Fruit fly (Drosophila melanogaster): ENCODE data around the gene CG9632.
A peak's percentile ranks its signal among the peaks of the same experiment; 100 is the strongest.

The CG9632 gene

DNA sequence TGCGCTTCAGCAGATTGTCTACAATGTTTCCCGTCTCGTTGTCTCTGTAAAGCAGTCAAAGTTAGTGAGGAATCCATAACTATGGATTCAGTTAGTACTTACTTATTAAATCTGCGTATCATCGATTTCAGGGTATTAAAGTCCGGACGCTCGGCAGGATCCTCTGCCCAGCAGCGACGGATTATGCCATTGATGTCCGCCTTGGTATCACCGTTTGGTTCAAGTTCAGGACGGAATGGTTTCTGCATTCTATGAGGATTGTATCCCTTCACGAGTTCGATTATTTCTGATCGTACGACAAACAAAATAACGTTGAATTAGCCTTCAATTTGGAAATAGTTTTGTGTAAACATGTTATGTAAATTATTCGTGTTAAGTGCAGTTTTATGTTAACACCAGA, at the start of gene CG9632:
TSS of gene CG9632 (plus strand) at position 301 of the 400 bp plus-strand sequence.
- TF ChIP-seq pzg (GFP tag; optimal IDR thresholded peaks at IDR 0.05) (no peak), CG1602 (GFP tag; optimal IDR thresholded peaks at IDR 0.05) (no peak), Mad (GFP tag; optimal IDR thresholded peaks at IDR 0.05) (no peak), CG6813 (GFP tag; optimal IDR thresholded peaks at IDR 0.05) (no peak), psq (GFP tag; optimal IDR thresholded peaks at IDR 0.05) (no peak), ssp (GFP tag; IDR thresholded peaks at IDR 0.05) (no peak), CG11247 (GFP tag; IDR thresholded peaks at IDR 0.05) (no peak), CG34422 (GFP tag; IDR thresholded peaks at IDR 0.05) (no peak), CG10543 (GFP tag; optimal IDR thresholded peaks at IDR 0.05) (no peak), jumu (GFP tag; optimal IDR thresholded peaks at IDR 0.05) (no peak), CG31365 (tag; optimal IDR thresholded peaks at IDR 0.05) (no peak), p53 (GFP tag; optimal IDR thresholded peaks at IDR 0.05) (no peak), Hand (GFP tag; optimal IDR thresholded peaks at IDR 0.05) (no peak), gt (GFP tag; IDR thresholded peaks at IDR 0.05) (no peak)

DNA sequence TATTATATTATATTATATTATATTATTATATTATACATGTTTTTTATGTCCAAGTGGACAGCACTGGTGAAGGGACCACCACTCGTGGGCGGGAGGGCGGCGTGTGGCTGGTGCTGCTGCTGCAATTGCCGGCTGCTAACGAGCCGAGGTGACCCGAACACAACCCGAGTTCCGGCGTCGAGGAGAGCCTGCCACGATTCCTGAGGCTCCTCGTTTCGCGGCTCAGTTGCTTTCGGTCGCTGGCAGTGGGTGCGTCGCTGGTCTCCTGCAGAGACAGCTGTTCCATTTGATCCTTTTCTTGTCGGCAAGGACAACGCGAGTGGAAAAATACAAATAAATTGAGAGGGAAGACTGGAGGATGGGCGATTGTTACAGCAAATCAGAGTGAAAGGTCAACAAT, 49.6 kb upstream of the CG9632 start:
- TF ChIP-seq CG17912 (GFP tag; optimal IDR thresholded peaks at IDR 0.05) (no peak), CG16779 (GFP tag; IDR thresholded peaks at IDR 0.05) (0 out of 2 replicates have a peak, but pooled peaks have one; percentile 12), chif (GFP tag; optimal IDR thresholded peaks at IDR 0.05) (no peak), Sry-β (GFP tag; optimal IDR thresholded peaks at IDR 0.05) (peak; percentile 36), CG11723 (GFP tag; optimal IDR thresholded peaks at IDR 0.05) (no peak), crol (GFP tag; IDR thresholded peaks at IDR 0.05) (0 out of 2 replicates have a peak, but pooled peaks have one; percentile 41), D (optimal IDR thresholded peaks at IDR 0.05) (peak; percentile 44), D (GFP tag; optimal IDR thresholded peaks at IDR 0.05) (no peak), CG18599 (GFP tag; optimal IDR thresholded peaks at IDR 0.05) (no peak), CG13894 (tag; optimal IDR thresholded peaks at IDR 0.05) (peak; percentile 11), Med (GFP tag) (peak; percentile 81), CG1233 (GFP tag; optimal IDR thresholded peaks at IDR 0.05) (peak; percentile 54), Hmx (GFP tag; optimal IDR thresholded peaks at IDR 0.05) (no peak), MBD-R2 (GFP tag; IDR thresholded peaks at IDR 0.05) (no peak), CG18764 (GFP tag; optimal IDR thresholded peaks at IDR 0.05) (no peak), CG10543 (GFP tag; optimal IDR thresholded peaks at IDR 0.05) (peak; percentile 11), ap (GFP tag; IDR thresholded peaks at IDR 0.05) (no peak), trh (GFP tag; optimal IDR thresholded peaks at IDR 0.05) (no peak), CG8290 (GFP tag; optimal IDR thresholded peaks at IDR 0.05) (no peak), CG8290 (tag; optimal IDR thresholded peaks at IDR 0.05) (peak in 1 of 2 experiments; percentile 9), Deaf1 (tag; optimal IDR thresholded peaks at IDR 0.05) (peak; percentile 97), trem (tag; optimal IDR thresholded peaks at IDR 0.05) (peak; percentile 32), lov (optimal IDR thresholded peaks at IDR 0.05) (no peak), lov (GFP tag; IDR thresholded peaks at IDR 0.05) (0 out of 3 replicates have a peak, but pooled peaks have one; percentile 38), nom (GFP tag; optimal IDR thresholded peaks at IDR 0.05) (peak; percentile 47), CG16813 (GFP tag; IDR thresholded peaks at IDR 0.05; ENCODE audit: partially characterized antibody) (no peak), CG1024 (GFP tag; IDR thresholded peaks at IDR 0.05) (no peak), Side (GFP tag; optimal IDR thresholded peaks at IDR 0.05) (no peak), chinmo (GFP tag; IDR thresholded peaks at IDR 0.05; ENCODE audit: partially characterized antibody) (0 out of 4 replicates have a peak, but pooled peaks have one; percentile 22), Jarid2 (GFP tag; optimal IDR thresholded peaks at IDR 0.05) (peak; percentile 29), Hand (GFP tag; optimal IDR thresholded peaks at IDR 0.05) (no peak), schlank (tag; optimal IDR thresholded peaks at IDR 0.05) (no peak), CG32767 (GFP tag; IDR thresholded peaks at IDR 0.05) (no peak), CG17359 (tag; optimal IDR thresholded peaks at IDR 0.05) (no peak), CG7963 (GFP tag; IDR thresholded peaks at IDR 0.05; ENCODE audit: partially characterized antibody) (no peak)

Measured in whole organism, embryonic.